Fruit fly (Drosophila melanogaster) whole organism, wandering third instar larva: ENCODE results near the gene tank.

Source experiments
- Abd-B ChIP-seq: fragments of >200 bp; optimal IDR thresholded peaks from 2 replicates; lab custom pipeline; 2017; ENCODE audit warnings: missing biosample characterization, missing genetic modification characterization
- CG32264 ChIP-seq: fragments of 200-800 bp; sonication (Bioruptor generic); optimal IDR thresholded peaks from 2 replicates; lab custom pipeline; 2016; ENCODE audit warnings: missing biosample characterization, missing genetic modification characterization
- CG9705 ChIP-seq: fragments of 200-800 bp; sonication (Bioruptor generic); optimal IDR thresholded peaks from 2 replicates; lab custom pipeline; 2018; ENCODE audit warnings: missing biosample characterization, mild to moderate bottlenecking, missing genetic modification characterization
- CrebA ChIP-seq: fragments of 200-800 bp; sonication (Bioruptor generic); optimal IDR thresholded peaks from 2 replicates; lab custom pipeline; 2016; ENCODE audit warnings: missing biosample characterization, mild to moderate bottlenecking, missing genetic modification characterization, borderline replicate concordance
- Dfd ChIP-seq: fragments of >200 bp; optimal IDR thresholded peaks from 2 replicates; lab custom pipeline; 2017; ENCODE audit warnings: missing biosample characterization, missing genetic modification characterization
- Dif ChIP-seq: fragments of 200-275, 200-300 bp; sonication (Bioruptor generic); optimal IDR thresholded peaks from 2 replicates; lab custom pipeline; 2018; ENCODE audit warnings: missing biosample characterization, missing genetic modification characterization; ENCODE audit not compliant: partially characterized antibody
- GATAd ChIP-seq: sonication (Bioruptor generic); optimal IDR thresholded peaks from 2 replicates; lab custom pipeline; 2016; ENCODE audit warnings: missing biosample characterization, missing genetic modification characterization
- HLH106 ChIP-seq: fragments of 200-800 bp; optimal IDR thresholded peaks from 3 replicates; lab custom pipeline; 2019; ENCODE audit warnings: missing biosample characterization, mild to moderate bottlenecking, missing genetic modification characterization, moderate library complexity
- Hnf4 ChIP-seq: fragments of 200-800 bp; sonication (Bioruptor generic); optimal IDR thresholded peaks from 2 replicates; lab custom pipeline; 2016; ENCODE audit warnings: missing biosample characterization, mild to moderate bottlenecking, missing genetic modification characterization
- Hr78 ChIP-seq: fragments of >200 bp; optimal IDR thresholded peaks from 2 replicates; lab custom pipeline; 2017; ENCODE audit warnings: missing biosample characterization, missing genetic modification characterization
- Hr83 ChIP-seq: fragments of 200-300 bp; sonication (Bioruptor generic); optimal IDR thresholded peaks from 2 replicates; lab custom pipeline; 2016; ENCODE audit warnings: missing biosample characterization, mild to moderate bottlenecking, missing genetic modification characterization, moderate library complexity; ENCODE audit not compliant: poor library complexity, severe bottlenecking
- Jra ChIP-seq: sonication (Bioruptor generic); optimal IDR thresholded peaks from 2 replicates; lab custom pipeline; 2016; ENCODE audit warnings: missing biosample characterization, missing genetic modification characterization
- Mio ChIP-seq: sonication (Bioruptor generic); optimal IDR thresholded peaks from 2 replicates; lab custom pipeline; 2016; ENCODE audit warnings: missing biosample characterization, missing genetic modification characterization
- Myc ChIP-seq: fragments of >200 bp; optimal IDR thresholded peaks from 2 replicates; lab custom pipeline; 2017
- N ChIP-seq: fragments of >200 bp; optimal IDR thresholded peaks from 2 replicates; lab custom pipeline; 2018; ENCODE audit warnings: missing biosample characterization, missing external identifiers, missing genetic modification characterization
- OdsH ChIP-seq: fragments of 200-800 bp; sonication (Bioruptor generic); optimal IDR thresholded peaks from 2 replicates; lab custom pipeline; 2016; ENCODE audit warnings: missing biosample characterization, mild to moderate bottlenecking, missing genetic modification characterization
- Rel ChIP-seq, 2 experiments: fragments of 200-800 bp; sonication (Bioruptor generic) in 1 of 2; optimal IDR thresholded peaks; 2 replicates in 1 of 2; 3 replicates in 1 of 2; lab custom pipeline; 2016 to 2019; ENCODE audit warnings: mild to moderate bottlenecking in 2 of 2, missing biosample characterization in 2 of 2, missing genetic modification characterization in 2 of 2, moderate library complexity in 1 of 2
- Sp1 ChIP-seq: fragments of 200-800 bp; sonication (Bioruptor generic); optimal IDR thresholded peaks from 3 replicates; lab custom pipeline; 2019; ENCODE audit warnings: missing biosample characterization, mild to moderate bottlenecking, missing genetic modification characterization, moderate library complexity
- Vsx2 ChIP-seq: fragments of 200-300, 225-300 bp; sonication (Bioruptor generic); optimal IDR thresholded peaks from 2 replicates; lab custom pipeline; 2018; ENCODE audit warnings: missing biosample characterization, missing genetic modification characterization; ENCODE audit not compliant: partially characterized antibody
- br ChIP-seq: fragments of 200-800 bp; sonication (Bioruptor generic); optimal IDR thresholded peaks from 2 replicates; lab custom pipeline; 2016; ENCODE audit warnings: missing biosample characterization, missing genetic modification characterization
- brk ChIP-seq: fragments of 200-800 bp; sonication (Bioruptor generic); optimal IDR thresholded peaks from 2 replicates; lab custom pipeline; 2016; ENCODE audit warnings: missing biosample characterization, mild to moderate bottlenecking, missing genetic modification characterization
- dl ChIP-seq, 2 experiments: fragments of 175-275, 200-275 bp in 1 of 2; fragments of 200-275 bp in 1 of 2; sonication (Bioruptor generic); optimal IDR thresholded peaks; lab custom pipeline; 2018; ENCODE audit warnings: mild to moderate bottlenecking in 2 of 2, missing biosample characterization in 2 of 2, missing genetic modification characterization in 2 of 2, moderate library complexity in 2 of 2; ENCODE audit not compliant: partially characterized antibody in 2 of 2, insufficient read depth in 1 of 2
- dmrt93B ChIP-seq: fragments of 200-800 bp; sonication (Bioruptor generic); optimal IDR thresholded peaks from 2 replicates; lab custom pipeline; 2018; ENCODE audit warnings: missing biosample characterization, mild to moderate bottlenecking, missing genetic modification characterization
- dsf ChIP-seq: sonication (Bioruptor generic); optimal IDR thresholded peaks from 2 replicates; lab custom pipeline; 2016; ENCODE audit warnings: missing biosample characterization, missing genetic modification characterization, borderline replicate concordance
- ey ChIP-seq: fragments of 200-800 bp; sonication (Bioruptor generic); optimal IDR thresholded peaks from 2 replicates; lab custom pipeline; 2016; ENCODE audit warnings: missing biosample characterization, missing genetic modification characterization
- foxo ChIP-seq, 2 experiments: fragments of 200-800 bp; sonication (Bioruptor generic); optimal IDR thresholded peaks; 2 replicates in 1 of 2; 3 replicates in 1 of 2; lab custom pipeline; 2016 to 2017; ENCODE audit warnings: missing biosample characterization in 2 of 2, missing genetic modification characterization in 2 of 2
- fru ChIP-seq: fragments of 200-800 bp; sonication (Bioruptor generic); optimal IDR thresholded peaks from 3 replicates; lab custom pipeline; 2016; ENCODE audit warnings: missing biosample characterization, mild to moderate bottlenecking, missing genetic modification characterization
- h ChIP-seq: fragments of 200-800 bp; sonication (Bioruptor generic); optimal IDR thresholded peaks from 3 replicates; lab custom pipeline; 2016; ENCODE audit warnings: missing biosample characterization, mild to moderate bottlenecking, missing genetic modification characterization
- jim ChIP-seq: fragments of 175-275, 200-325 bp; sonication (Bioruptor generic); optimal IDR thresholded peaks from 2 replicates; lab custom pipeline; 2016; ENCODE audit warnings: missing biosample characterization, mild to moderate bottlenecking, missing genetic modification characterization
- lola ChIP-seq: fragments of >200 bp; optimal IDR thresholded peaks from 2 replicates; lab custom pipeline; 2017; ENCODE audit warnings: missing biosample characterization, missing genetic modification characterization
- pan ChIP-seq: fragments of >200 bp; optimal IDR thresholded peaks from 2 replicates; lab custom pipeline; 2017
- psq ChIP-seq: fragments of 200-800 bp; sonication (Bioruptor generic); optimal IDR thresholded peaks from 3 replicates; lab custom pipeline; 2017; ENCODE audit warnings: missing biosample characterization, mild to moderate bottlenecking, missing genetic modification characterization, moderate library complexity
- rgr ChIP-seq: fragments of 200-800 bp; sonication (Bioruptor generic); optimal IDR thresholded peaks from 3 replicates; lab custom pipeline; 2016; ENCODE audit warnings: missing biosample characterization, mild to moderate bottlenecking, missing genetic modification characterization
- sage ChIP-seq: fragments of 200-800 bp; sonication (Bioruptor generic); optimal IDR thresholded peaks from 2 replicates; lab custom pipeline; 2016; ENCODE audit warnings: missing biosample characterization, mild to moderate bottlenecking, missing genetic modification characterization
- sv ChIP-seq: fragments of 200-800 bp; sonication (Bioruptor generic); optimal IDR thresholded peaks from 3 replicates; lab custom pipeline; 2016; ENCODE audit warnings: missing biosample characterization, missing genetic modification characterization
- tai ChIP-seq: sonication (Bioruptor generic); optimal IDR thresholded peaks from 2 replicates; lab custom pipeline; 2016; ENCODE audit warnings: missing biosample characterization, missing genetic modification characterization
- usp ChIP-seq: fragments of >200 bp; optimal IDR thresholded peaks from 2 replicates; lab custom pipeline; 2017; ENCODE audit warnings: missing biosample characterization, missing genetic modification characterization
- woc ChIP-seq: sonication (Bioruptor generic); optimal IDR thresholded peaks from 2 replicates; lab custom pipeline; 2016; ENCODE audit warnings: missing biosample characterization, mild to moderate bottlenecking, missing genetic modification characterization

The tank gene

DNA sequence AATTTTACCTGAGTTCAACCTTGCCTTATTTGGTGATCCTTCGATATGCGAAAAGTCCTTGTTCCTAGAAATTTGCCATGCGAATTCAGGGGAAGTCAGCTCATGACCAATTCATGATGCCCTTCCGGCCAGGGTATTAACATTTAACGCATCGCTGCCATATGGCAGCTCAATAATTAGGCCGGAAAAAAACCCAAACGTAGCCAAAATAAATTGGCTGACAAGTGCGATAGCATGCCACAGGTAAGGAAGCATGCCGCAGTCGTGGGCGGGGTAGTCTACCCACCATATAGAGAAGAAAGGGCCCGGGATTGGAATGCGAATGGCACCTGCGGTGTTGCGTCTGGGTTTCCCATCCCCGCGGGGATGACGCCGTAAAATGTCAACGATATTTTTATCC lies 14.0 kb downstream of the tank start:
- no peak for TF ChIP-seq Vsx2 (GFP tag; lab: Kevin White, UChicago)
- no peak for TF ChIP-seq Dfd (GFP tag; lab: Kevin White, UChicago)
- no peak for TF ChIP-seq CrebA (GFP tag; lab: Kevin White, UChicago)
- no peak for TF ChIP-seq h
- no peak for TF ChIP-seq tai (GFP tag; lab: Kevin White, UChicago)
- TF ChIP-seq dmrt93B (GFP tag; lab: Kevin White, UChicago), result no peak
- no peak for TF ChIP-seq Hnf4
- TF ChIP-seq Sp1 (GFP tag; lab: Kevin White, UChicago), result no peak
- no peak for TF ChIP-seq woc (GFP tag; lab: Kevin White, UChicago)
- no peak for TF ChIP-seq rgr
- TF ChIP-seq dsf (GFP tag; lab: Kevin White, UChicago), result no peak

- TF ChIP-seq CG9705 (GFP tag; lab: Kevin White, UChicago), result no peak
- TF ChIP-seq Hr78, result no peak
- TF ChIP-seq dl (GFP tag; optimal IDR thresholded peaks at IDR 0.05; lab: Kevin White, UChicago; ENCODE audit: insufficient read depth in 1 of 2, partially characterized antibody in 2 of 2), result no peak
- no peak for TF ChIP-seq Mio (GFP tag; lab: Kevin White, UChicago)
- no peak for TF ChIP-seq sage
- TF ChIP-seq usp (GFP tag; lab: Kevin White, UChicago), result no peak
- TF ChIP-seq Abd-B (GFP tag; lab: Kevin White, UChicago), result no peak
- no peak for TF ChIP-seq ey (GFP tag; lab: Kevin White, UChicago)
- TF ChIP-seq CG32264, result no peak
- no peak for TF ChIP-seq Sp1 (GFP tag; lab: Kevin White, UChicago)
- TF ChIP-seq N, result no peak
- TF ChIP-seq jim (GFP tag; lab: Kevin White, UChicago), result no peak
- TF ChIP-seq h, result no peak
- TF ChIP-seq psq, result no peak
- no peak for TF ChIP-seq brk
Observed at dm6 chr2L:4822258-4822657, 15.5 kb downstream of the tank start.

DNA sequence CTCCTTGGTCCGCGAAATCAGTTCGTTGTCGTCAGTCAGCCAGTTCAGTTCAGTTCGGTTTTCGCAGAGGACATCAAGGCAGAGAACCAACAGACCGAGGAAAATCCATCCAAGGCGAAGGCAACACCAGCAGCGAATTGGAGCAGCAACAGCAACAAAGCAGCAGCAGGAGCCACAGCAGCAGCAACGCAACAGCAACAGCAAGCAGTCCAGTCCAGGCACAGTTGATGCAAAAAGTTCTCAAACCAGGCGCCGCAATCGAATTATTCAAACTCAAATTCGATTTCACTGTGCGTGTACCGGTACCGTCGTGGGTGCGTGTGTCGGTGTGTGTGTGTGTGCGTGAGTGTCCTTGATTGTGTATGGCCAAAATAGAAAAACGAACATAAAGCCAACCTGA lies 16.0 kb downstream of the tank start, which contains the start of gene CG15628:
TSS of gene CG15628 (plus strand) at position 18 of the 400 bp plus-strand sequence.
- no peak for TF ChIP-seq br (GFP tag; lab: Kevin White, UChicago)
- TF ChIP-seq CG9705 (GFP tag; lab: Kevin White, UChicago), result no peak
- no peak for TF ChIP-seq Sp1 (GFP tag; lab: Kevin White, UChicago)
- peak; percentile 65 for TF ChIP-seq Dfd (GFP tag; lab: Kevin White, UChicago)
- peak; percentile 42 for TF ChIP-seq Hr83 (GFP tag; lab: Kevin White, UChicago)
- no peak for TF ChIP-seq Hnf4

DNA sequence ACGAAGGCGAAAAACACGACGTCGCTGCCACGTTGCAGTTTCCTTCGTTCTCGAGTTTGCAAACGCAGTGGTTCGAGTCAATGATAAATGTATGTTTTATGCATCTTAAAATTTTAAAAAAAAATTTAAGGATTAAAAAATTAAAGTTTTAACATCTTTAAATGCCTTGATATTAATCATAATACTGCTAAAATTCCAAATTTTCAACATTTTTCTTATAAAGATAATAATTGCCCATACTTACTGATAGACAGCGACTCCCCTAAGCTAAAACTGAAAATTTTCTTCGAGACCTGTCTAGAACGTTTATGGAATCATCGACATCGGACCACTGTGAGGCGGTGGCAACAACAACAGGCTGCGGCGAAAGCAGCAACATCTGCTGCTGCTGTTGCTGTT lies 16.5 kb downstream of the tank start:
- TF ChIP-seq Dif (GFP tag; lab: Kevin White, UChicago) (no peak), br (GFP tag; lab: Kevin White, UChicago) (peak; percentile 45), woc (GFP tag; lab: Kevin White, UChicago) (peak; percentile 75), N (no peak), tai (GFP tag; lab: Kevin White, UChicago) (peak; percentile 39), CG9705 (GFP tag; lab: Kevin White, UChicago) (peak; percentile 38), Jra (no peak), brk (no peak), fru (peak; percentile 76), Rel (GFP tag; optimal IDR thresholded peaks at IDR 0.05; lab: Kevin White, UChicago) (no peak), Rel (tag; optimal IDR thresholded peaks at IDR 0.05; lab: Kevin White, UChicago) (peak; percentile 26), dmrt93B (GFP tag; lab: Kevin White, UChicago) (peak; percentile 50), sv (GFP tag; lab: Kevin White, UChicago) (peak; percentile 77), Sp1 (GFP tag; lab: Kevin White, UChicago) (peak; percentile 66), foxo (GFP tag; optimal IDR thresholded peaks at IDR 0.05; lab: Kevin White, UChicago) (peak in 1 of 2 experiments; percentile 57), lola (no peak), h (peak; percentile 73), ey (GFP tag; lab: Kevin White, UChicago) (peak; percentile 47), Hr83 (GFP tag; lab: Kevin White, UChicago) (no peak), rgr (peak; percentile 52), usp (GFP tag; lab: Kevin White, UChicago) (no peak), psq (peak; percentile 59), Myc (lab: Kevin White, UChicago) (no peak), Hr78 (no peak), OdsH (GFP tag; lab: Kevin White, UChicago) (no peak), CrebA (GFP tag; lab: Kevin White, UChicago) (peak; percentile 67), Hnf4 (peak; percentile 10), Vsx2 (GFP tag; lab: Kevin White, UChicago) (no peak), sage (no peak), pan (lab: Kevin White, UChicago) (no peak), HLH106 (peak; percentile 82), dl (GFP tag; optimal IDR thresholded peaks at IDR 0.05; lab: Kevin White, UChicago; ENCODE audit: insufficient read depth in 1 of 2, partially characterized antibody in 2 of 2) (no peak), CG32264 (no peak), GATAd (no peak)
